Worm (Caenorhabditis elegans) whole organism, young adult: ENCODE measurements around the gene cest-28.

Experiments used
- K12H6.12 ChIP-seq: fragments of 200-800 bp; sonication (Bioruptor generic); optimal IDR thresholded peaks from 2 replicates; lab custom pipeline; 2018; ENCODE audit warnings: mild to moderate bottlenecking, missing genetic modification characterization, missing compliant biosample characterization
- T07F8.4 ChIP-seq: sonication (generic microtip); optimal IDR thresholded peaks from 2 replicates; lab custom pipeline; 2016; ENCODE audit warnings: mild to moderate bottlenecking, missing genetic modification characterization, moderate library complexity, missing compliant biosample characterization
- Y53F4B.3 ChIP-seq: fragments of 200-800 bp; sonication (Bioruptor generic); IDR thresholded peaks from 2 replicates; pipeline ENCODE4 v1.3.6; 2022; ENCODE audit warnings: missing genetic modification reagents, missing genetic modification characterization, missing compliant biosample characterization
- Y67H2A.10 ChIP-seq: fragments of 200-800 bp; sonication (Bioruptor generic); conservative IDR thresholded peaks from 2 replicates; pipeline ENCODE4 v1.3.6; 2022; ENCODE audit warnings: missing genetic modification reagents, missing genetic modification characterization, missing compliant biosample characterization
- athp-1 ChIP-seq: sonication (generic microtip); optimal IDR thresholded peaks from 2 replicates; lab custom pipeline; 2017; ENCODE audit warnings: mild to moderate bottlenecking, missing genetic modification characterization, missing compliant biosample characterization
- dpl-1 ChIP-seq: fragments of 150-350 bp; optimal IDR thresholded peaks from 2 replicates; lab custom pipeline; 2014; ENCODE audit warnings: missing biosample characterization, missing genetic modification reagents, missing genetic modification characterization
- him-1 ChIP-seq: sonication (generic microtip); optimal IDR thresholded peaks from 2 replicates; lab custom pipeline; 2016; ENCODE audit warnings: missing genotype, missing genetic modification reagents, missing genetic modification characterization, missing compliant biosample characterization
- lsy-27 ChIP-seq: sonication (generic microtip); optimal IDR thresholded peaks from 2 replicates; lab custom pipeline; 2017; ENCODE audit warnings: missing genetic modification characterization, mild to moderate bottlenecking, missing compliant biosample characterization, antibody characterized with exemption, missing genotype, borderline replicate concordance; ENCODE audit not compliant: insufficient read depth
- madf-10 ChIP-seq: sonication (generic microtip); optimal IDR thresholded peaks from 2 replicates; lab custom pipeline; 2016; ENCODE audit warnings: mild to moderate bottlenecking, missing genetic modification characterization, missing compliant biosample characterization
- nhr-90 ChIP-seq: sonication (generic microtip); optimal IDR thresholded peaks from 2 replicates; lab custom pipeline; 2016; ENCODE audit warnings: missing genotype, mild to moderate bottlenecking, missing genetic modification characterization, missing compliant biosample characterization
- ztf-26 ChIP-seq: sonication (generic microtip); optimal IDR thresholded peaks from 2 replicates; lab custom pipeline; 2017; ENCODE audit warnings: missing genetic modification characterization, missing compliant biosample characterization

ce11 chrV:6630769-6631168, 38.9 kb upstream of the cest-28 start:
- TF ChIP-seq athp-1 (tag; lab: Kevin White, UChicago) (no peak), K12H6.12 (no peak), him-1 (tag; lab: Kevin White, UChicago) (no peak), madf-10 (no peak), T07F8.4 (tag; lab: Kevin White, UChicago) (no peak), nhr-90 (tag; lab: Kevin White, UChicago) (no peak), ztf-26 (tag; lab: Kevin White, UChicago) (no peak), lsy-27 (tag; lab: Kevin White, UChicago) (no peak), Y53F4B.3 (GFP tag; lab: Robert Waterston, UW) (no peak), Y67H2A.10 (GFP tag; lab: Robert Waterston, UW) (no peak), dpl-1 (GFP tag; lab: Kevin White, UChicago) (no peak)
